Fruit fly (Drosophila melanogaster): ENCODE data around the gene CG33710.

- TF ChIP-seq ems (GFP tag; optimal IDR thresholded peaks at IDR 0.05) = no peak
- TF ChIP-seq pum (GFP tag; optimal IDR thresholded peaks at IDR 0.05) = no peak
- TF ChIP-seq slp2 (GFP tag; optimal IDR thresholded peaks at IDR 0.05) = no peak
- no peak for TF ChIP-seq CG18619 (GFP tag; optimal IDR thresholded peaks at IDR 0.05)
Measured at dm6 chr3L:19953612-19954011, 1.0 kb upstream of the CG33710 start, which contains the start of gene CG42655.

Measured in whole organism, embryonic.